Worm (Caenorhabditis elegans): ENCODE measurements around the gene Y82E9BL.1.
A peak's percentile ranks its signal among the peaks of the same experiment; 100 is the strongest.

The Y82E9BL.1 gene

DNA sequence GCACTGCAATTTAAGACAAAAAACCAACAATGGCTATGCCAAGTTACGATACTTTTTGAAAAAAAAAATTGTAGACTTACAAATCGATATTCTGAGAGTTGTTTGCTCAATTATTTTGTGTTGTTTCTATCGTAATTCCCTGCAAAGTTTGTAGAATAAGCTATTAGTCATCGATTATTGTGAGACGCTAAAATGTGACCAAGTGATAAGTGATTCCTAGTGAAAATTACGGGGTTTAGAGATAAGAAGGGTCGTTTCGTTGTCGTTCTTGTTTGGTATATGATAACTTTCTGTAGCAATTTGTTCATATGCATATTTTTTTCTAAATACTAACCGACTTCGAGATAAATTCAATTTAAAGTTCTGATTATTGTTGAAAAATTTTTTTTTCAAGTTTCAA is 43.0 kb upstream of the Y82E9BL.1 start:
- TF ChIP-seq C17E4.6 (GFP tag; IDR thresholded peaks at IDR 0.05) (no peak), nhr-80 (tag; optimal IDR thresholded peaks at IDR 0.05) (peak; percentile 38)

- TF ChIP-seq nhr-80 (tag; optimal IDR thresholded peaks at IDR 0.05) = peak; percentile 67
- TF ChIP-seq nhr-179 (tag; optimal IDR thresholded peaks at IDR 0.05) = no peak
- no peak for TF ChIP-seq ama-1 (optimal IDR thresholded peaks at IDR 0.05)
- no peak for TF ChIP-seq ama-1 (GFP tag; optimal IDR thresholded peaks at IDR 0.05)
- no peak for TF ChIP-seq F57C9.4 (tag; optimal IDR thresholded peaks at IDR 0.05)
- TF ChIP-seq ceh-91 (GFP tag; IDR thresholded peaks at IDR 0.05) = no peak
These were observed 40.1 kb upstream of the Y82E9BL.1 start for ce11 chrIII:1395355-1395754.

DNA sequence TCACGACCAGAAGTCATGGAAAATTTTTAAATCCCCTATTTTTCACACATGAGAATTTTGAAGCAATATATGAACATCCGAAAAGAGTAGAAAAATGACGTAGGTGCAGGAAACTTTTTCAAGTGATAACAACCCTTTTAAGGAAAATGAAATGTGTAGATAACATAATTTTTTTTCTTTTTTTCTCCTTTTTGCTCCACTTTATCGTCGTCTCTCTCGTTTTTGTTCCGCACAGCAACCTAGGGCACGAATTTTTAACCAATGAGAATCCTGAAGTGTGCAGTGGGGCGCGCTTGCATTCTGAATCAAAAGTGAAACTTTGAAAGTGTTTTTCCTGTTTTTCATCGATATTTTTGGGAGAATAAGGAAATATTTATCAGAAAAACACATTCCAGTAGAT is 37.5 kb upstream of the Y82E9BL.1 start:
- TF ChIP-seq atf-7 (tag; optimal IDR thresholded peaks at IDR 0.05) = peak; percentile 52
- peak; percentile 38; the same call in 1 of the 2 replicates for TF ChIP-seq nfyb-1 (GFP tag; IDR thresholded peaks at IDR 0.05)
- TF ChIP-seq let-607 (tag; optimal IDR thresholded peaks at IDR 0.05) = peak in 1 of 2 experiments; percentile 40
- TF ChIP-seq somi-1 (GFP tag; optimal IDR thresholded peaks at IDR 0.05) = no peak
- TF ChIP-seq nhr-80 (tag; optimal IDR thresholded peaks at IDR 0.05) = peak; percentile 94
- TF ChIP-seq unc-130 (GFP tag; optimal IDR thresholded peaks at IDR 0.05) = no peak
- TF ChIP-seq hrde-1 (tag; optimal IDR thresholded peaks at IDR 0.05; ENCODE audit: borderline replicate concordance) = no peak
- TF ChIP-seq mcd-1 (GFP tag; IDR thresholded peaks at IDR 0.05) = peak; percentile 80

ce11 chrIII:1391752-1392151 is 36.5 kb upstream of the Y82E9BL.1 start, which contains the start of gene pals-17:
Gene pals-17 (minus strand): TSS chrIII:1391852.
- no peak for TF ChIP-seq snpc-1.3 (tag; optimal IDR thresholded peaks at IDR 0.05; ENCODE audit: insufficient read depth)

DNA sequence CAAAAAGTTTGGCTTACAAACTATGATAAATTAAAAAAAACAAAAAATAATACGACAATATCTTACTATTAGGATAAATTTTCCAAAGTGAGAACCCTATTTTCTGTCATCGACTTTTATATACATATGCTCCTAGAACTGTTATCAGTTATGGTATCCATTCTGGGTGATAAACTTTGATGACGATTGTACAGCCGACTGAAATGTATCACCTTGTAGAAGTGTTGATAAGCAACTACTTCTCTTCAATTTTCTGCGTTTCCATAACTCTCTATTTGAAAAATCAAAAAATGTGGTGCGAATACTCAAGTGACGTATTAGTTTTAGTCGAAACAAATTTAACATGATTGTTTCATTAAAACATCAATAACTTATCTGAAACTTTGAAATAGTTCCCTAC is 34.8 kb upstream of the Y82E9BL.1 start:
- TF ChIP-seq F57C9.4 (tag; optimal IDR thresholded peaks at IDR 0.05) = no peak
- TF ChIP-seq nhr-80 (tag; optimal IDR thresholded peaks at IDR 0.05) = peak; percentile 78

DNA sequence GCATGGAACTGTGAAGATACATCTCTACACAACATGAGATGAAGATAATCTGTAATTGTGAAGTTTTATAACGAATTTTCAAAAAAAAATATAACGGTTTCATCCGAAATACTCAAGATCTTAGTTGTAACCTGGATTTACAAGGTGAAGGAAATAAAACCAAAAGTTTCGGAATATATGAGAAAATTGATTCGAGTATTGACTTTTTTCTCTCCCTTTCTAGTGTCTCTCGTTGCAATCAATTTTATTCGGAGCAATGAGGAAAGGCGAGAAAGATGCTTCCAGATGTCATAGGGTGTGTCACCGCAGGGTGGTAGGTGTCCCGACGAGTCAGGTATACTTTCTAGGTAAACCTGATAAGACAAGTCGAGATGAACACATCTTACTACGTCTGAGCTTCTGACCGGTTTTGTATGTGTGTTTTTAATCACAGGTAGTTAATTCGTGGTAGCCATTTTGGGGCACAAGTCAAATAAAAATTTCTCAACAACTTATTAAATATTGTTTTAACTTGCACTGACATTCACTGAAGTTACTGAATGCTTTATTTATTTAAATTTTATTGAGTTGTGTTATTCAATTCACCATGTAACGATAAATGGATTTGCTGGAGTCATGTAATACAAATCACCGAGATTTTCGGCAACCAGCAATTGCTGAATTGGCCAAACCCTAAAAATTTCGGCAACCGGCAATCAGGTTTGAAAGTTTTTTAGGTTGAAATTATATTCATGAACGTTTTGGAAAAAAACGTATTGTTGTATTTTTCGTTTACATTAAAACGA is 33.2 kb upstream of the Y82E9BL.1 start, which contains the start of gene pals-20:
TSS of gene pals-20 (minus strand) at position 51 of the 785 bp plus-strand sequence.
- TF ChIP-seq nhr-80 (tag; optimal IDR thresholded peaks at IDR 0.05) (peak; percentile 48), dpl-1 (GFP tag; optimal IDR thresholded peaks at IDR 0.05) (no peak)

DNA sequence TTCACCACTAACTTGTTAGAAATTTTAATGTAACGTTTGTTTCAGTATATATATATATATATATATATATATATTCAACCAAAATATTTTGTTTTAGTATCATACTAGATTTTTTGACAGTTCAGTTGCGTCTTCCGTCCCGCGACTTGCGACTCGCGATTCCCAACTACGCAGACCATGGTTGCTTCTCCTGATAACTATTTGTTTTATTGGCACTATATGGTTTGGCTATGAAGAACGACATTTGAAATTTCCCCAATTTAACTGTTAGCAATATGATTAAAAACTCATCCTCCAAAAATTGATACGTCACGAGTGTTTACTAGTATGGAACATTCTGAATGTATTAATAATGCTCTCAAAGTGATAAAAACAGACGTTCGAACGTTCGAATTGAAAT is 29.5 kb upstream of the Y82E9BL.1 start:
- no peak for TF ChIP-seq lin-26 (GFP tag; IDR thresholded peaks at IDR 0.05)
- TF ChIP-seq F33H1.4 (GFP tag; IDR thresholded peaks at IDR 0.05) = no peak
- TF ChIP-seq ceh-100 (GFP tag; IDR thresholded peaks at IDR 0.05) = no peak
- no peak for TF ChIP-seq nfya-1 (tag; optimal IDR thresholded peaks at IDR 0.05; ENCODE audit: borderline replicate concordance, insufficient read depth)
- TF ChIP-seq nhr-80 (tag; optimal IDR thresholded peaks at IDR 0.05) = peak; percentile 20
- TF ChIP-seq ekl-4 (GFP tag; IDR thresholded peaks at IDR 0.05) = no peak

ce11 chrIII:1384092-1384491 is 28.9 kb upstream of the Y82E9BL.1 start, which contains the start of the genes fbxa-138 and Y82E9BR.5:
Gene fbxa-138 (minus strand): TSS chrIII:1384252.
Gene Y82E9BR.5 (plus strand): TSS chrIII:1384370.
- no peak for TF ChIP-seq unc-130 (GFP tag; optimal IDR thresholded peaks at IDR 0.05)
- TF ChIP-seq ceh-58 (GFP tag; IDR thresholded peaks at IDR 0.05) = no peak
- no peak for TF ChIP-seq madf-10 (tag; optimal IDR thresholded peaks at IDR 0.05)
- no peak for TF ChIP-seq ccch-3 (GFP tag; optimal IDR thresholded peaks at IDR 0.05)
- TF ChIP-seq lir-1 (GFP tag; conservative IDR thresholded peaks at IDR 0.05) = no peak
- no peak for TF ChIP-seq nfya-2 (GFP tag; IDR thresholded peaks at IDR 0.05)
- TF ChIP-seq nhr-80 (tag; optimal IDR thresholded peaks at IDR 0.05) = peak; percentile 72
